Fruit fly (Drosophila melanogaster): Measurements from ENCODE around the gene CG6041.
A peak's percentile ranks its signal among the peaks of the same experiment; 100 is the strongest.

CG6041 gene

DNA sequence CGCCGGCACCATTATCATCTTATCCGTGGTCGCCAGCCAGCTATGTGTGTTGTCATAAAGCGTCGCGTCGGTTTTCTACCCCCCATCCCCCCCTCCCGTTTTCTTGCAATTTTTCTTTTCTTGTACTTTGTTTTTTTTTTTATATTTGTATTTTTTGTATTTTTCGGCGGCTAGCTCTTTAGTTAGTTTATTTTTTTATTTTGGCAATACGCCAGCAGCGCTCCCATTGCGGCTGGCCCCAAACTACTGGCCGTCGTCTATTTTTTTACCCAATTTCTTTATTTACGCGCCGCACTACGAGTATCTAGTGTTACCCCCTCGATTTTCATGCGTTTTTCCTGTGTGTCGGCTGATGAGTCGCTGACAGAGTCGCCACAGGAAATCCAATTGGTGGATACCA lies 33.5 kb downstream of the CG6041 start:
- TF ChIP-seq CG32121 (GFP tag; IDR thresholded peaks at IDR 0.05) = peak; percentile 23; the same call in 1 of the 2 replicates
- TF ChIP-seq CG15710 (tag; optimal IDR thresholded peaks at IDR 0.05) = no peak
- peak; percentile 26; the same call in 1 of the 3 replicates for TF ChIP-seq CG4496 (GFP tag; IDR thresholded peaks at IDR 0.05)
- TF ChIP-seq Ets98B (GFP tag; IDR thresholded peaks at IDR 0.05) = peak; percentile 50
- TF ChIP-seq CG8159 (tag; optimal IDR thresholded peaks at IDR 0.05) = no peak
- no peak for TF ChIP-seq rn (GFP tag; IDR thresholded peaks at IDR 0.05)
- TF ChIP-seq CG12605 (GFP tag; IDR thresholded peaks at IDR 0.05) = peak; percentile 11; the same call in 1 of the 2 replicates

dm6 chrX:5983390-5983789 lies 35.4 kb downstream of the CG6041 start:
- TF ChIP-seq Pif1A (GFP tag; optimal IDR thresholded peaks at IDR 0.05) (no peak), CG34367 (tag; optimal IDR thresholded peaks at IDR 0.05) (no peak), CG9948 (tag; optimal IDR thresholded peaks at IDR 0.05) (no peak)

- no peak for TF ChIP-seq Ets98B (GFP tag; IDR thresholded peaks at IDR 0.05)
- no peak for TF ChIP-seq gl (tag; optimal IDR thresholded peaks at IDR 0.05)
- no peak for TF ChIP-seq rn (GFP tag; IDR thresholded peaks at IDR 0.05)
- TF ChIP-seq CG13204 (GFP tag; optimal IDR thresholded peaks at IDR 0.05) = no peak
- TF ChIP-seq CG8301 (tag; optimal IDR thresholded peaks at IDR 0.05) = no peak
- no peak for TF ChIP-seq CG12605 (GFP tag; IDR thresholded peaks at IDR 0.05)
- TF ChIP-seq Snoo (tag; optimal IDR thresholded peaks at IDR 0.05) = no peak
Observed at dm6 chrX:5987362-5987761, 39.4 kb downstream of the CG6041 start.

DNA sequence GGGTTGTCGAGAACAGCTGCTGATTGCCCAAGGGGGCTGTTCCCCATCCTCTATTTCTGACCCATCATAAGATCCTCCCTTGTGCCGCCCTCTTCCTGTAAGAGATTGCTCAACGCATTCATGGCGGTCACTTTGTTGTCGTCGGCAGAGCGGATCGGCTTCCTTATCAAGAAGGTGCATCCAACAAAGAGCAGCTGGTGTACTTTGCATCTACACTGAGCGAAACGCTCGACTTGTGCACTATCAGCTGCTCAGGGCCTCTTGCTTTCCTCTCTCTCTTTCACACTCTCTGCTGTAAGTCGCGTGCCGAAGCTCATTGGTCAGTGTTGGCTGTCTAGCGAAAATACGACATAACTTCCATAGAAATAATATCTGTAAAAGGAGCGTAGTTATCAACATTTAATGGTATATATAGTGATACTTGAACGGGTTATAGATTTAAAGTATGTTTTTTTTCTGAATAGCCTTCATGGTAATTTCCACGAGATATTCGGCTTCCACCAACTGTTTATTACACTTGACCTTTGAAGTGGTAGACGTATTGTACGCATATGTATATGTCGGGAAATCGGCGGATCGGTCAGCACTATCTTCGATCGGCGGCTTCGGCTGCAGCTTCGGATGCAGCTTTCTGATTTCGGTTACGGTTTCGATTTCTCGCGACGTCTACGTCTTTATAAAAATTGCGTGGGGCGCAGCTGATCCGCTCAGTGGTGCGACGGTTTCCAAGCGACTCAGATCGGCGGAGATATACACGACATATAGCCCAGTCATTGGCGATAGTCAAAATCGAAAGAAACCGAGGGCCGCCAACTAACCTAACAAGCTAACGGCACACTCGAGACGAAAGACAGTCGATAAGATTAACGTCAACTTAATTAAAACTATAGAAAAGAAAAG lies 40.4 kb downstream of the CG6041 start, which contains the start of gene CG5966:
Gene CG5966 (plus strand): TSS at position 704 of the 900 bp plus-strand sequence.
- TF ChIP-seq fd96Ca (GFP tag; IDR thresholded peaks at IDR 0.05) = peak; percentile 37; the same call in 1 of the 3 replicates
- peak; percentile 18 for TF ChIP-seq CG8301 (tag; optimal IDR thresholded peaks at IDR 0.05)
- peak; percentile 70 for TF ChIP-seq Ets98B (GFP tag; IDR thresholded peaks at IDR 0.05)
- peak; percentile 79 for TF ChIP-seq gl (tag; optimal IDR thresholded peaks at IDR 0.05)
- no peak for TF ChIP-seq CG9948 (tag; optimal IDR thresholded peaks at IDR 0.05)
- peak; percentile 75 for TF ChIP-seq CG13204 (GFP tag; optimal IDR thresholded peaks at IDR 0.05)
- no peak for TF ChIP-seq CG17806 (tag; optimal IDR thresholded peaks at IDR 0.05)
- no peak for TF ChIP-seq D1 (tag; optimal IDR thresholded peaks at IDR 0.05)
- no peak for TF ChIP-seq rn (GFP tag; IDR thresholded peaks at IDR 0.05)
- TF ChIP-seq EcR (GFP tag; optimal IDR thresholded peaks at IDR 0.05) = no peak
- TF ChIP-seq CG34367 (tag; optimal IDR thresholded peaks at IDR 0.05) = peak; percentile 8
- TF ChIP-seq CG8159 (tag; optimal IDR thresholded peaks at IDR 0.05) = no peak
- no peak for TF ChIP-seq CG15710 (tag; optimal IDR thresholded peaks at IDR 0.05)
- TF ChIP-seq CG4496 (GFP tag; IDR thresholded peaks at IDR 0.05) = peak; percentile 72
- TF ChIP-seq CG12605 (GFP tag; IDR thresholded peaks at IDR 0.05) = peak; percentile 84
- no peak for TF ChIP-seq Snoo (tag; optimal IDR thresholded peaks at IDR 0.05)
- TF ChIP-seq Pif1A (GFP tag; optimal IDR thresholded peaks at IDR 0.05) = peak; percentile 35
- TF ChIP-seq CG10348 (GFP tag; IDR thresholded peaks at IDR 0.05) = no peak
- TF ChIP-seq CG32121 (GFP tag; IDR thresholded peaks at IDR 0.05) = no peak; the same call in 1 of the 2 replicates
- peak; percentile 56 for TF ChIP-seq CG14655 (GFP tag; optimal IDR thresholded peaks at IDR 0.05)
- TF ChIP-seq Pif1B (GFP tag; optimal IDR thresholded peaks at IDR 0.05) = no peak

DNA sequence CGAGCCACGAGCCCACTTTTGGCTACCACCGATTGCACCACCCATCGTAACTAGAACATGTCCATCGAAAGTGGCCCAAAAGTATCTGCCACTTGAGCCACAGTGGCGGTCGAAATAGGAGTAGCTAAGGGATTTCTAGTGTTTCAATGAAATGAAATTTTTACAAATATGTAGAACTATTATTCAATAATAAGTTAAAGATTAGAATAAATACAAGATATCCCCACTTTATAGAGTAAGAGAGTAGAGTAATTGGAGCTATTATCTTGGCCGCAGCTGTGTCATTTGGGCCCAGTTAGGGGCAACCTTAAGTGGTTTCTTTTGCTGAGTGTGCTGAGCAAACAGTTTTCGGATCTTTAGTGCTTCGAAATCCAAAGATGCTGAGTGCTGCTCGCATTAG lies 41.4 kb downstream of the CG6041 start:
- TF ChIP-seq rn (GFP tag; IDR thresholded peaks at IDR 0.05) (no peak), CG13204 (GFP tag; optimal IDR thresholded peaks at IDR 0.05) (no peak), Snoo (tag; optimal IDR thresholded peaks at IDR 0.05) (no peak), CG4496 (GFP tag; IDR thresholded peaks at IDR 0.05) (peak; percentile 56; the same call in 1 of the 3 replicates), CG14655 (GFP tag; optimal IDR thresholded peaks at IDR 0.05) (peak; percentile 26), CG9948 (tag; optimal IDR thresholded peaks at IDR 0.05) (no peak), CG8301 (tag; optimal IDR thresholded peaks at IDR 0.05) (no peak)

DNA sequence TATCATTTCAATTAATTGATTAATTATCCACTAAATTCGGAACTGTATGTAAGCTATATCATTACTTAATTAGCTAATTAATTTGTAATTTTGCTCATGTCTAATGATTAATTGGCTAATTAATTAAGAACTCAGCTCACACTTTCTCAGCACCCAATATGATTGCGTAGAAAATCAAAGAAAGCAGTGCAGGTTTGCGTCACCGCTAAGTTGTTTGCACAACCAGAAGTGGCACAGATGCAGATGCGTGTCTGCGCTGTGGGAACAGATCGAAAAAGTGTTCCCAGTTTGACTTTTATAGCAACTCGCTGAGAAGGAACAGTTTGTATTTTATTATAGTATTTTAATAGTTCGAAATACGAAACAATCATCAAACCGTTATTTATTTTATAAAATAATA lies 44.2 kb downstream of the CG6041 start:
- TF ChIP-seq D1 (tag; optimal IDR thresholded peaks at IDR 0.05) (peak; percentile 9), rn (GFP tag; IDR thresholded peaks at IDR 0.05) (no peak)

dm6 chrX:5992767-5993325 lies 44.9 kb downstream of the CG6041 start:
- TF ChIP-seq Snoo (tag; optimal IDR thresholded peaks at IDR 0.05) (no peak), CG15710 (tag; optimal IDR thresholded peaks at IDR 0.05) (no peak), CG13204 (GFP tag; optimal IDR thresholded peaks at IDR 0.05) (no peak), CG9948 (tag; optimal IDR thresholded peaks at IDR 0.05) (no peak), CG8301 (tag; optimal IDR thresholded peaks at IDR 0.05) (no peak)
